Fruit fly (Drosophila melanogaster) ovary, adult (tissue): ENCODE results near the gene Pur-alpha.

ENCODE experiments used
- CG17801 ChIP-seq: fragments of 200-800 bp; optimal IDR thresholded peaks from 2 replicates; lab custom pipeline; 2019; ENCODE audit warnings: missing biosample characterization, mild to moderate bottlenecking, missing genetic modification characterization, moderate library complexity; ENCODE audit not compliant: partially characterized antibody

Pur-alpha gene

DNA sequence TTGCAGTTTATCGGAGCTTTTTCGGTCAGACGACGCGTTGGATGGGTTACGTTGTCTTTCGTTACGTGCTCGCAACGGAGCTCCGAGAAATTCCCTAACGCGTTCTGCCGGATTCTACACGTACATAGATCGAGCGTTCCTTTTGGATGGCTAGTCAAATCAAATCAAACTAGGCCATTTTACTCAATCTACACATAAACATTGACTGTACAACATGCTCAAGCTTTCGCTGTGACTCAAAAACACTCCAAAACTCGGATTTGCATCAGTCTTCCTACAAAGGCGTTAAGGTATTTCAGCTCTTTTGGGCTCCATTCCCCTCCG is at the start of gene Pur-alpha:
Gene Pur-alpha (plus strand): TSS at position 138 of the 324 bp plus-strand sequence.
- peak; percentile 26 for TF ChIP-seq CG17801 (GFP tag; lab: Kevin White, UChicago)

DNA sequence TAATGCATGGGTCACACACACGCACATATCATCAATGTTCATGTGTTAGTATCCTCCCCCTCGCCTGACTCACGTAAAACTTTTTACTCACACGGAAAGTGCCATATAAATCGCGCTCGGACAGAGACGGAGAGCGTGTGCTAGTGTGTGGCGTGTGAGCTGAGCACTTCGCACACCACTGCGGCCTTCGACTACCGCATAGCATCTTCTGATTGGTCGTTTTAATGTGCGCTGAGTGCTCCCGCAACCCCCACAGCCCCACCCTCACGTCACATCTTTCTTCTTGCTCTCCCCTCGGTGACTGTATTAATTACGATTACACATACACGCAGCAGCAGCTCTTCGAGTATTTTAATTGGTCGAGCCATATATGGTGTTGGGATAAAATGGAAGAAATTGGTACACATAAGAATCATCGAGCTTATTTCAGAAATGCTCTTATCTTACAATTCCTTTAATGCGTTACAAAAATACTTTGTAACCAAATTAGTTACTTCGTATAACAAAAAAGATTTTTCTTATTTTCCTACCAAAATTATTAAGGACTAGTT is 49.3 kb upstream of the Pur-alpha start:
- no peak for TF ChIP-seq CG17801 (GFP tag; lab: Kevin White, UChicago)

DNA sequence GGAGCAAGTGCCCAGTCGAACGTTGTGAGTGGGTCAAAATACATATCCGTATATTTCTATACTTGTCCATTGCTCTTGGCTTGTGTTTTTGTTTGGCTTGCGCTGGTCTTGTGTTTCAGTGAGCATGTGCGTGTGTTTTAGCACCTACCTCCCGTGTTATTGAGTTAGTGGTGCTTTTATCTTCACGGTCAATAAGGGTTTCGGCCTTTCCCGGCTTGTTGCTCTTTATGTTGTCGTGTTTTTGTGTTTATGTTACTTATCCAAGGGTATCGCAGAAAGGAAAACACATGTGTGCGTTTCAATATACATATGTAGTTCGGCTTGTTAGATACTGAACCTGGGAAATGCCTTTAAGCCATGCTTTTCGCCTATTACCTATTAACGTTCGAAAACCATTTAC is 48.0 kb upstream of the Pur-alpha start:
- TF ChIP-seq CG17801 (GFP tag; lab: Kevin White, UChicago), result no peak

dm6 chr4:519421-519987 is 38.3 kb upstream of the Pur-alpha start:
- no peak for TF ChIP-seq CG17801 (GFP tag; lab: Kevin White, UChicago)

DNA sequence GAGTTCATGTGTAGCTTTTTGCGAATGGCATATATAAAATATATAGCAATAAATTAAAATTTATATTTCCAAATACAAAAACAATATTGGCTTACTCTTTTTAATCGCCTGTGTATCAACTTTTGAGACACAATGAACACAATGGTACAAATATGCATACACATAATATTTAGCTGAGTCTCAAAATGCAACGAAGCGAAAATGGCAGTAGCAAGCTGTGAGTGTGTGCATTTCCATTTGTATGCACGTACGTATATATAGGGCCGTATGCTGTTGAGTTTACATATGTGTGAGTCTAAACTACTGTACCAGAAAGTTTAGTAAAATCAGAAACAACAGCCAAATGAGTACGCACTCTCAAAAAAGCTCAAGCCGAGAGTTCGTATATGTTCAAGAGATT is 3.1 kb upstream of the Pur-alpha start:
- no peak for TF ChIP-seq CG17801 (GFP tag; lab: Kevin White, UChicago)

DNA sequence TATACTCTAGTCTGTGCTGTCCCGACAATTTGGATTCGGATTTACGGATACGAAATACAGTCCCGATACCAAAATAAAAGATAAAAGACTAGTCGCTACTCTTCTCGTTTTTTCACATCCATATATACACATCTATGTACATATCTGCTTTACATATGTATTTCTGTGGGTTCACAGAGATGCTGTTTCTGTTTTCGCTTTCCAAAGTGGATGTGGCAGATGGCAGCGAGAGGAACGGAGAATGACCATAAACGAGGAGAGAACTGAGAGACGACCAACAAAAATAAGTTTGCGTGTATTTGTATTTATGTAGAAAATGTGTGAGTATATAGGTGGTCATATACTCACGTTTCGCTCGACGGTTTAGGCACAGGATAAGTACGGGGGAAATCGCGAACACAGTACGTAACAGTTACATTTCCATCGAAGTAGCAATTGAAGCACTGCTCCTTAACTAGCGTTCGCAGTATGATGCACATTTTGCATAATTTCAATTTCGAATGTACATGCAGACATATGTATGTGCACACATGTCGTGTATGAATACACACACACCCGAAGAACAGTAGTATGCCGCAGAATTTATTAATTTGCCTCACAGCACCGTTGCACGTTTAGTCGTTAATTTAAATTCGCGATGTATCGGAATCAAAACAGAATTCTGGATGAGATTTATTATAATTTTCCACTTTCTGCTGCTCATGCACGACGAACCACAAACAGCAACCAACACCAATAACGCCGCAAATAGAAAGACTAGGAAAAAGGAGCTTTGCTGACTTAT is 529 bp upstream of the Pur-alpha start, which contains the start of gene Tdg:
Gene Tdg (minus strand): TSS at position 760 of the 784 bp plus-strand sequence.
- TF ChIP-seq CG17801 (GFP tag; lab: Kevin White, UChicago), result no peak

- TF ChIP-seq CG17801 (GFP tag; lab: Kevin White, UChicago), result no peak
Observed at dm6 chr4:558456-558855, 640 bp downstream of the Pur-alpha start.

- TF ChIP-seq CG17801 (GFP tag; lab: Kevin White, UChicago), result no peak
Observed at dm6 chr4:567285-567684, 9.5 kb downstream of the Pur-alpha start.

- no peak for TF ChIP-seq CG17801 (GFP tag; lab: Kevin White, UChicago)
Observed at dm6 chr4:570404-571302, 12.8 kb downstream of the Pur-alpha start.

- no peak for TF ChIP-seq CG17801 (GFP tag; lab: Kevin White, UChicago)
Observed at dm6 chr4:571504-572268, 13.9 kb downstream of the Pur-alpha start, which contains the start of the genes ND-49 and Ephrin. TSS of gene ND-49 (minus strand) at chr4:571554. TSS of gene Ephrin (plus strand) at chr4:571755.

dm6 chr4:576439-576838 is 18.6 kb downstream of the Pur-alpha start:
- TF ChIP-seq CG17801 (GFP tag; lab: Kevin White, UChicago), result no peak

DNA sequence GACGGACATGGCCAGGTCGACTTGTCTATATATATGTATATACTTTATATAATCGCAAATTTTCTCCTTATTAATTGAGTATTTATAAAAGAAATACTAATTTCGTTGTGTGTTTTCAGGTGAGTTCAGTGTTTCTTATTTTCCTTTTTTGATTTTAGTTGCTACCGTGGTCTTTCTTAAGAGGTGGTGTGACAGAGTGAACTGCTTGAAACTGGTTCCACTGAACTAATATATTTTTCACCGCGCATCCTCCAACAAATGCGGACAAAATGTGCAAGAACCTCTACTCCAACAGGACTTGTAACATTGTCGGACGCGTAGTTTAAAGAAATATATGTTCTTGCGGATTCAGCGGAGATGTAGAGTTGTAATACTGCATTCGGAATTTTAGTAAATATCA is 25.0 kb downstream of the Pur-alpha start, which contains the start of gene CG1909:
Gene CG1909 (plus strand): TSS at position 273 of the 400 bp plus-strand sequence.
- TF ChIP-seq CG17801 (GFP tag; lab: Kevin White, UChicago), result no peak

DNA sequence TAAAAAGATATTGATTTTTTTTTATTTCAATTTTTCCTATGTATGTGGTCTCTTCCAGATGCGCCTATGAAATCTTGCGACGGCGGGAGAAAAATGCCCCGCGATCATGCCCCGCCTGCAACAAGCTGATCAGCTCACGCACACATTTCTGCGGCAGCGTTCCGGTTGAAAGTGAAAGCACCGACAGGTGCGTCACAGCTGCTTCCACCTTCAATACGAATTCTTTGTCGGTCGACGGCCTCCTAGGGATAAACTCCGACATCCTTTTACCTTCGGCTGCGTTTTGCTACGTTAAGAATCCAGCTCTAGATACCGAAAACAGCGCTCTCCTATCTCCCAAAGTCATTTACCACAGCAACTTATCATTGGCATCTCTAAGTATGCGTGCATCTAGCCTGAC is 30.7 kb downstream of the Pur-alpha start:
- no peak for TF ChIP-seq CG17801 (GFP tag; lab: Kevin White, UChicago)

- no peak for TF ChIP-seq CG17801 (GFP tag; lab: Kevin White, UChicago)
Observed at dm6 chr4:607498-607897, 49.7 kb downstream of the Pur-alpha start, which contains the start of gene onecut. TSS of gene onecut (minus strand) at chr4:607649.
